Worm (Caenorhabditis elegans): ENCODE data around the gene cdd-1.
A peak's percentile ranks its signal among the peaks of the same experiment; 100 is the strongest.

DNA sequence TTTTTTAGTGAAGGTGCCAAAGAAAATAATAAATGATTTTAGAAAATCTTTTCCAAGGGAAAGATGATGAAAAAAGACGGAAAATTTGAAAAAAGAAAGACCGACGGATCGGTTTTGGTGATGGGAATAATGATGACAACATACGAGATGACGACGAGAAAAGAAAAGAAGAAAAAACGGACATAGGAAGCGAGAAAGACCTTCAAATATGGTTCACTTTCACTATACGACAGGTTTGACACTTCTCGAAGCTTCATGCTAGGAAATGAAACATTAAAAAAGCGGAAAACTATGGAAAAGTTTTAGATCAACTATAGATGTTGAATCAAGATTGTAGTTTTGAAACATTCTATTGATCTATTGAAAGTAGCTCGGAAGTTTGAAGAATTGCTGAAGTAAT, 10.7 kb downstream of the cdd-1 start:
- TF ChIP-seq lin-15B (tag; optimal IDR thresholded peaks at IDR 0.05) (no peak), snpc-4 (tag; optimal IDR thresholded peaks at IDR 0.05) (no peak), nhr-11 (tag; optimal IDR thresholded peaks at IDR 0.05) (no peak), ceh-82 (tag; optimal IDR thresholded peaks at IDR 0.05) (no peak), mdl-1 (tag; optimal IDR thresholded peaks at IDR 0.05) (no peak), fkh-10 (GFP tag; optimal IDR thresholded peaks at IDR 0.05) (no peak), ama-1 (optimal IDR thresholded peaks at IDR 0.05) (no peak), nhr-23 (tag; optimal IDR thresholded peaks at IDR 0.05) (peak; percentile 65), elt-3 (tag; optimal IDR thresholded peaks at IDR 0.05) (no peak), egl-5 (tag; optimal IDR thresholded peaks at IDR 0.05) (no peak)

Measured in whole organism, L3 larva.